Worm (Caenorhabditis elegans) whole organism, young adult: Measurements from ENCODE around the gene F44F4.3.

Source experiments
- B0336.3 ChIP-seq: fragments of 200-800 bp; sonication (Bioruptor generic); IDR thresholded peaks from 2 replicates; pipeline ENCODE4 v1.3.6; 2022; ENCODE audit warnings: missing genetic modification characterization, missing compliant biosample characterization
- F10E7.11 ChIP-seq: sonication (generic microtip); optimal IDR thresholded peaks from 2 replicates; lab custom pipeline; 2017; ENCODE audit warnings: mild to moderate bottlenecking, missing genetic modification characterization, moderate library complexity, missing compliant biosample characterization
- F23B12.7 ChIP-seq: sonication (generic microtip); optimal IDR thresholded peaks from 2 replicates; lab custom pipeline; 2017; ENCODE audit warnings: missing genetic modification characterization, mild to moderate bottlenecking, missing compliant biosample characterization, antibody characterized with exemption, moderate library complexity; ENCODE audit not compliant: insufficient read depth
- F37B4.10 ChIP-seq: fragments of 200-800 bp; sonication (Bioruptor generic); IDR thresholded peaks from 2 replicates; pipeline ENCODE4 v1.3.6; 2022; ENCODE audit warnings: missing genetic modification characterization, missing compliant biosample characterization
- K12H6.12 ChIP-seq: fragments of 200-800 bp; sonication (Bioruptor generic); optimal IDR thresholded peaks from 2 replicates; lab custom pipeline; 2018; ENCODE audit warnings: mild to moderate bottlenecking, missing genetic modification characterization, missing compliant biosample characterization
- T26A5.8 ChIP-seq: sonication (generic microtip); optimal IDR thresholded peaks from 2 replicates; lab custom pipeline; 2016; ENCODE audit warnings: missing genetic modification characterization, missing compliant biosample characterization
- Y56A3A.18 ChIP-seq: fragments of 200-800 bp; sonication (Bioruptor generic); IDR thresholded peaks from 2 replicates; pipeline ENCODE4 v1.3.6; 2022; ENCODE audit warnings: missing genetic modification reagents, missing genetic modification characterization, missing compliant biosample characterization
- Y79H2A.3 ChIP-seq: fragments of 200-800 bp; sonication (Bioruptor generic); conservative IDR thresholded peaks from 2 replicates; pipeline ENCODE4 v1.3.6; 2022; ENCODE audit warnings: missing genetic modification reagents, missing genetic modification characterization, missing compliant biosample characterization
- ZK185.1 ChIP-seq: sonication (generic microtip); optimal IDR thresholded peaks from 2 replicates; lab custom pipeline; 2016; ENCODE audit warnings: mild to moderate bottlenecking, missing genetic modification characterization, missing compliant biosample characterization; ENCODE audit not compliant: poor library complexity, severe bottlenecking
- atf-7 ChIP-seq: sonication (generic microtip); optimal IDR thresholded peaks from 2 replicates; lab custom pipeline; 2017; ENCODE audit warnings: mild to moderate bottlenecking, missing genetic modification characterization, missing compliant biosample characterization
- attf-6 ChIP-seq: fragments of 200-800 bp; sonication (Bioruptor generic); IDR thresholded peaks from 2 replicates; pipeline ENCODE4 v1.3.6; 2022; ENCODE audit warnings: missing genetic modification reagents, missing genetic modification characterization, missing compliant biosample characterization
- bed-1 ChIP-seq: fragments of 200-800 bp; sonication (Bioruptor generic); IDR thresholded peaks from 2 replicates; pipeline ENCODE4 v1.3.6; 2022; ENCODE audit warnings: missing genetic modification reagents, missing genetic modification characterization, missing compliant biosample characterization
- ccch-3 ChIP-seq: fragments of 200-800 bp; sonication (Bioruptor generic); optimal IDR thresholded peaks from 2 replicates; lab custom pipeline; 2018; ENCODE audit warnings: mild to moderate bottlenecking, missing genetic modification characterization, missing compliant biosample characterization
- chd-7 ChIP-seq: sonication (generic microtip); optimal IDR thresholded peaks from 2 replicates; lab custom pipeline; 2016; ENCODE audit warnings: mild to moderate bottlenecking, missing genetic modification characterization, moderate library complexity, missing compliant biosample characterization
- dpff-1 ChIP-seq: sonication (generic microtip); optimal IDR thresholded peaks from 2 replicates; lab custom pipeline; 2017; ENCODE audit warnings: mild to moderate bottlenecking, missing genetic modification characterization, missing compliant biosample characterization
- dpl-1 ChIP-seq: fragments of 150-350 bp; optimal IDR thresholded peaks from 2 replicates; lab custom pipeline; 2014; ENCODE audit warnings: missing biosample characterization, missing genetic modification reagents, missing genetic modification characterization
- egl-18 ChIP-seq: fragments of 200-800 bp; sonication (Bioruptor generic); IDR thresholded peaks from 2 replicates; pipeline ENCODE4 v1.3.6; 2022; ENCODE audit warnings: missing genetic modification reagents, missing genetic modification characterization, missing compliant biosample characterization
- hmg-1.2 ChIP-seq: fragments of 200-800 bp; sonication (Bioruptor generic); IDR thresholded peaks from 2 replicates; pipeline ENCODE4 v1.3.6; 2022; ENCODE audit warnings: missing genetic modification reagents, missing genetic modification characterization, missing compliant biosample characterization
- lag-1 ChIP-seq: fragments of 200-800 bp; sonication (Bioruptor generic); IDR thresholded peaks from 2 replicates; pipeline ENCODE4 v1.3.6; 2022; ENCODE audit warnings: missing genetic modification reagents, missing genetic modification characterization, missing compliant biosample characterization
- lin-26 ChIP-seq: fragments of 200-800 bp; sonication (Bioruptor generic); IDR thresholded peaks from 2 replicates; pipeline ENCODE4 v1.3.6; 2022; ENCODE audit warnings: missing genetic modification reagents, missing genetic modification characterization, missing compliant biosample characterization
- lin-54 ChIP-seq: fragments of 200-800 bp; sonication (Bioruptor generic); optimal IDR thresholded peaks from 2 replicates; lab custom pipeline; 2018; ENCODE audit warnings: mild to moderate bottlenecking, missing genetic modification characterization, missing compliant biosample characterization
- madf-3 ChIP-seq: fragments of 200-800 bp; sonication (Bioruptor generic); IDR thresholded peaks from 2 replicates; pipeline ENCODE4 v1.3.6; 2022; ENCODE audit warnings: missing genetic modification reagents, missing genetic modification characterization, missing compliant biosample characterization
- mel-28 ChIP-seq: sonication (generic microtip); optimal IDR thresholded peaks from 2 replicates; lab custom pipeline; 2016; ENCODE audit warnings: borderline replicate concordance, mild to moderate bottlenecking, missing genetic modification characterization, missing compliant biosample characterization
- nfyb-1 ChIP-seq: fragments of 200-800 bp; sonication (Bioruptor generic); IDR thresholded peaks from 2 replicates; pipeline ENCODE4 v1.3.6; 2022; ENCODE audit warnings: missing genetic modification reagents, missing genetic modification characterization, missing compliant biosample characterization
- nhr-120 ChIP-seq: fragments of 200-800 bp; sonication (Bioruptor generic); IDR thresholded peaks from 2 replicates; pipeline ENCODE4 v1.3.6; 2022; ENCODE audit warnings: missing genetic modification characterization, missing compliant biosample characterization
- nhr-179 ChIP-seq: sonication (generic microtip); optimal IDR thresholded peaks from 2 replicates; lab custom pipeline; 2016; ENCODE audit warnings: mild to moderate bottlenecking, missing genetic modification characterization, missing compliant biosample characterization
- pha-4 ChIP-seq: fragments of 150-350 bp; sonication (generic microtip); optimal IDR thresholded peaks from 2 replicates; lab custom pipeline; 2014; ENCODE audit warnings: missing biosample characterization, missing genetic modification reagents, missing genetic modification characterization
- rec-8 ChIP-seq, 2 experiments: sonication (generic microtip); optimal IDR thresholded peaks; 2 replicates each; lab custom pipeline; 2016; ENCODE audit warnings: mild to moderate bottlenecking in 2 of 2, missing genetic modification characterization in 2 of 2, missing genetic modification reagents in 2 of 2, missing genotype in 2 of 2, missing biosample characterization in 1 of 2, missing compliant biosample characterization in 1 of 2, moderate library complexity in 1 of 2
- repo-1 ChIP-seq: sonication (generic microtip); optimal IDR thresholded peaks from 2 replicates; lab custom pipeline; 2017; ENCODE audit warnings: mild to moderate bottlenecking, missing genetic modification characterization, missing compliant biosample characterization
- rpc-1 ChIP-seq, 2 experiments: fragments of 150-350 bp in 1 of 2; sonication (generic microtip) in 1 of 2; optimal IDR thresholded peaks; 2 replicates each; lab custom pipeline; 2014 to 2018; ENCODE audit warnings: missing biosample characterization in 1 of 2, missing genetic modification characterization in 1 of 2, missing genetic modification reagents in 1 of 2, missing genotype in 1 of 2
- sdz-38 ChIP-seq: sonication (generic microtip); optimal IDR thresholded peaks from 2 replicates; lab custom pipeline; 2016; ENCODE audit warnings: missing genotype, missing genetic modification characterization, missing compliant biosample characterization
- snpc-4 ChIP-seq, 5 experiments: fragments of 150-350 bp in 1 of 5; sonication (generic microtip) in 4 of 5; optimal IDR thresholded peaks; 2 replicates each; lab custom pipeline; 2014 to 2018; ENCODE audit warnings: missing genetic modification characterization in 5 of 5, missing biosample characterization in 3 of 5, antibody characterized with exemption in 2 of 5, mild to moderate bottlenecking in 2 of 5, missing compliant biosample characterization in 2 of 5, missing genotype in 2 of 5, moderate library complexity in 2 of 5, missing genetic modification reagents in 1 of 5
- unc-130 ChIP-seq: sonication (generic microtip); optimal IDR thresholded peaks from 2 replicates; lab custom pipeline; 2016; ENCODE audit warnings: missing genetic modification reagents, missing genetic modification characterization, missing compliant biosample characterization
- zfh-2 ChIP-seq: fragments of 200-800 bp; sonication (Bioruptor generic); conservative IDR thresholded peaks from 2 replicates; pipeline ENCODE4 v1.3.6; 2022; ENCODE audit warnings: missing genetic modification reagents, missing genetic modification characterization, missing compliant biosample characterization
- ztf-18 ChIP-seq: sonication (generic microtip); optimal IDR thresholded peaks from 2 replicates; lab custom pipeline; 2016; ENCODE audit warnings: missing genotype, mild to moderate bottlenecking, missing genetic modification characterization, missing compliant biosample characterization
- ztf-25 ChIP-seq: fragments of 200-800 bp; sonication (Bioruptor generic); IDR thresholded peaks from 2 replicates; pipeline ENCODE4 v1.3.6; 2022; ENCODE audit warnings: missing genetic modification reagents, missing genetic modification characterization, missing compliant biosample characterization
- ztf-28 ChIP-seq: fragments of 200-800 bp; sonication (Bioruptor generic); IDR thresholded peaks from 2 replicates; pipeline ENCODE4 v1.3.6; 2022; ENCODE audit warnings: missing genetic modification reagents, missing genetic modification characterization, missing compliant biosample characterization
- ztf-6 ChIP-seq: fragments of 200-800 bp; sonication (Bioruptor generic); IDR thresholded peaks from 2 replicates; pipeline ENCODE4 v1.3.6; 2022; ENCODE audit warnings: missing genetic modification reagents, missing genetic modification characterization, missing compliant biosample characterization

Gene F44F4.3

DNA sequence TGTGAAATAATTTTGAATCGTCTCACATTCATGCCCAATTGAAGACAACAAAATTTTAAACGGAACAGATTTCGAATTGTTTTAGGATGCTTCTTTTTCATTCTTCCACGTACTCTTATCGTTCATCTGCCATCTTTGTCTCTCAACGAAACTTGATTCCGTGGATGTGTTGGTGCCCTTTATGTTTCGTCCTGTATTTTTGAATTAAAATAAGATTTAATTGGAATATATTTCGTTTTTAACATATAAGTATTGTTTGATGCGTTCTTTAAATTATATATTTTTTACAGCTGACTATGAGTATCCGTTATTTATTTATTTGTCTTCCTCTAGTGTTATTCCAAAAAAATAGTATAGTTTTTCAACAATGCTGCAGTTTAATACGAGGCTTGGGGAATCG is 16.4 kb upstream of the F44F4.3 start, which contains the start of gene gly-1:
Gene gly-1, minus strand, starts transcription at position 101 of the 400 bp plus-strand sequence.
- no peak for TF ChIP-seq zfh-2 (GFP tag; lab: Robert Waterston, UW)
- TF ChIP-seq B0336.3 (GFP tag; lab: Robert Waterston, UW): no peak
- no peak for TF ChIP-seq T26A5.8 (tag; lab: Kevin White, UChicago)
- no peak for TF ChIP-seq lag-1 (GFP tag; lab: Robert Waterston, UW)
- TF ChIP-seq F37B4.10: no peak
- TF ChIP-seq mel-28 (tag; lab: Kevin White, UChicago): no peak
- TF ChIP-seq chd-7: no peak
- no peak for TF ChIP-seq dpff-1
- no peak for TF ChIP-seq hmg-1.2 (GFP tag; lab: Robert Waterston, UW)
- TF ChIP-seq snpc-4 (GFP tag; optimal IDR thresholded peaks at IDR 0.05; lab: Kevin White, UChicago): no peak
- TF ChIP-seq snpc-4 (tag; optimal IDR thresholded peaks at IDR 0.05; lab: Kevin White, UChicago): no peak
- TF ChIP-seq ztf-6 (GFP tag; lab: Robert Waterston, UW): no peak

DNA sequence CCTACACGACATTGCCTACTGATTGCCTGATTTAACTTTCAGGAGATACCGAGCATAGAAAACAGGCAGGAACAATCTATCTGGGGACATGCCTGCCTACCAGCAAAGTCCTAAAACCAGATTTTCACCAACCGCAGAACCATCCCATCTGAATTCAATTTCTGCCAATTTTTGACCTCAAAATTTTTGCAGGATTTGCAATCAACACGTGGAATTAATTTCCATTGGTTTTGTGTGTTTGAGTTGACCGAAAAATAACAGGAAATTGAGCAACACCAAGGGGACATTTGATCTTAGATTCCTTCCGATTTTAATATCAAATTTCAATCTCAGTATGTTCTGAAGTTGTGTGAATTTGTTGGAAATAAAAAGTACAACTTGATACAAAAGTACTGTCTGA is 13.3 kb upstream of the F44F4.3 start:
- TF ChIP-seq F10E7.11 (tag; lab: Kevin White, UChicago) (no peak), hmg-1.2 (GFP tag; lab: Robert Waterston, UW) (no peak), F37B4.10 (no peak), lin-26 (GFP tag; lab: Robert Waterston, UW) (no peak), rec-8 (tag; optimal IDR thresholded peaks at IDR 0.05; lab: Kevin White, UChicago) (no peak), lin-54 (GFP tag; lab: Kevin White, UChicago) (no peak), dpl-1 (GFP tag; lab: Kevin White, UChicago) (no peak), ztf-28 (no peak), ztf-25 (GFP tag; lab: Robert Waterston, UW) (no peak), ZK185.1 (tag; lab: Kevin White, UChicago) (no peak), pha-4 (no peak), ccch-3 (GFP tag; lab: Kevin White, UChicago) (no peak), Y56A3A.18 (GFP tag; lab: Robert Waterston, UW) (no peak), sdz-38 (tag; lab: Kevin White, UChicago) (no peak), madf-3 (GFP tag; lab: Robert Waterston, UW) (no peak)

DNA sequence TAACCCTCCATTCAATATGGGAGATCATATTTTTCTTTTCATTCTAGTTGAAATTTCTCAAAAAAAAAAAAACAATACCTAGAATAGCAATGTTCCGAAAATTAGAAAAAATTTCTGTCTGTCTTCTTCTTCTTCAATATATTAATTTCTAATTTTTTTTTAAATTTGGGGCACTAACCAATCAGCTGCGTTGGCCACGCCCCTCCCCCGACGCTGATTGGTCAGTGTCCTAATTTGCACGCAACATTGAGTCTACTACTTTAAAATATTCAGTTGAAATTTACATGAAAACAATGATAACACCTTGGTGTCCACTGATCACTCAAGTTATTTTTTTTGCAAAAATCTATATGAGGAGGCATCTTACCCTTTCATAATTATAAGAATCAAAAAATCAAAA is 10.2 kb upstream of the F44F4.3 start:
- TF ChIP-seq Y79H2A.3 (GFP tag; lab: Robert Waterston, UW): no peak
- TF ChIP-seq F23B12.7: no peak
- no peak for TF ChIP-seq K12H6.12 (tag; lab: Kevin White, UChicago)
- no peak for TF ChIP-seq ztf-18
- TF ChIP-seq egl-18 (GFP tag; lab: Robert Waterston, UW): no peak
- no peak for TF ChIP-seq nfyb-1 (GFP tag; lab: Robert Waterston, UW)
- TF ChIP-seq nhr-120 (GFP tag; lab: Robert Waterston, UW): no peak
- no peak for TF ChIP-seq bed-1 (GFP tag; lab: Robert Waterston, UW)
- TF ChIP-seq repo-1 (tag; lab: Kevin White, UChicago): no peak
- no peak for TF ChIP-seq attf-6
- no peak for TF ChIP-seq nhr-179 (tag; lab: Kevin White, UChicago)
- TF ChIP-seq unc-130 (GFP tag; lab: Kevin White, UChicago): no peak
- no peak for TF ChIP-seq rpc-1 (optimal IDR thresholded peaks at IDR 0.05; lab: Kevin White, UChicago)
- no peak for TF ChIP-seq rpc-1 (tag; optimal IDR thresholded peaks at IDR 0.05; lab: Kevin White, UChicago)
- TF ChIP-seq atf-7 (tag; lab: Kevin White, UChicago): no peak
